Fruit fly (Drosophila melanogaster): ENCODE measurements around the gene NSD.

Gene NSD

DNA sequence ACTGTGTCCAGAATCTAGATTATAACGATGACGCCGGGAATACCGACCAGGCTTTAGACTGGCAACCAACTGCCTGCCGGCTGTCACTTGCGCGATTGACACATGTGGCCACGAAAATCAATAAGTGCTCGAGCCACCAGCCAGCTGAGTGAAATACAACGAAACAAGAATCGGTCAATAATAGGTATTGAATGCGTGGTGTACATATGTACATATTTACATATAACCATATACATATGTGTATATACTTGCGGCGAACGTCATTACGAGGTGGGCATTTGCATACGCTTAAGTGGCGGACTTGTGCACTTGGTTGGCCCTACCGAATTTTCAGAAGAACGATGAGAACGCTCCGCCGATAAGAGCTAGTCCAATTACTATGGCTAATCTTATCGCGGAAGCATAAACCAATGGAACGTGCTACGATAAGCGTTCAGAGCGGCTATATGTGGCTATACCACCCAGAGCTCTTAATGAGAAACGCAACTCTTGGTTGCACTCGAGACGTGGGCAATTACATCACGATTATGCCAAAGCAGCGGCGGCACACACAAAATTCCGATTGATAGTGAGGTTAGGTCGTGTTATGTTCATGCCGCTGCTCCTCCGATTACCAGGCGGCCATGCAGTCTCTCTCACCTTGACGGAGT lies 9.0 kb upstream of the NSD start (continued):
- peak; percentile 67 for TF ChIP-seq sd (tag; optimal IDR thresholded peaks at IDR 0.05)
- TF ChIP-seq CG18764 (GFP tag; optimal IDR thresholded peaks at IDR 0.05): no peak
- peak; percentile 47 for TF ChIP-seq sens (GFP tag)
- TF ChIP-seq CoRest (tag; optimal IDR thresholded peaks at IDR 0.05): peak; percentile 1
- peak; percentile 46 for TF ChIP-seq CG1529 (GFP tag; optimal IDR thresholded peaks at IDR 0.05)
- peak in 1 of 2 experiments; percentile 48 for TF ChIP-seq tll (GFP tag; optimal IDR thresholded peaks at IDR 0.05)
- peak; percentile 88 for TF ChIP-seq exex (tag; optimal IDR thresholded peaks at IDR 0.05)
- no peak for TF ChIP-seq CG7271 (tag; optimal IDR thresholded peaks at IDR 0.05)
- TF ChIP-seq CG10209 (GFP tag; optimal IDR thresholded peaks at IDR 0.05): peak; percentile 5
- TF ChIP-seq Med (GFP tag): peak; percentile 36
- TF ChIP-seq CG2712 (tag; optimal IDR thresholded peaks at IDR 0.05): no peak
- peak; percentile 49 for TF ChIP-seq CG10431 (GFP tag; optimal IDR thresholded peaks at IDR 0.05)
- TF ChIP-seq CG9797 (GFP tag; optimal IDR thresholded peaks at IDR 0.05): no peak
- TF ChIP-seq bcd (GFP tag; optimal IDR thresholded peaks at IDR 0.05): no peak
- TF ChIP-seq HLH54F (GFP tag; optimal IDR thresholded peaks at IDR 0.05): no peak
- TF ChIP-seq wek (GFP tag; optimal IDR thresholded peaks at IDR 0.05): peak; percentile 57
- no peak for TF ChIP-seq Dbx (GFP tag; IDR thresholded peaks at IDR 0.05)
- peak; percentile 7 for TF ChIP-seq CG1233 (GFP tag; optimal IDR thresholded peaks at IDR 0.05)
- TF ChIP-seq nerfin-1 (tag; optimal IDR thresholded peaks at IDR 0.05): peak; percentile 35
- peak; percentile 91 for TF ChIP-seq bigmax (GFP tag; optimal IDR thresholded peaks at IDR 0.05)
- TF ChIP-seq CG4360 (GFP tag; IDR thresholded peaks at IDR 0.05): peak; percentile 31; the same call in 1 of the 2 replicates
- peak; percentile 11 for TF ChIP-seq gcm (GFP tag; optimal IDR thresholded peaks at IDR 0.05)
- no peak for TF ChIP-seq knrl (GFP tag; IDR thresholded peaks at IDR 0.05; ENCODE audit: partially characterized antibody)
- peak; percentile 55 for TF ChIP-seq CG15479 (GFP tag; optimal IDR thresholded peaks at IDR 0.05)
- peak in 1 of 2 experiments; percentile 98 for TF ChIP-seq Pdp1 (GFP tag; optimal IDR thresholded peaks at IDR 0.05)
- TF ChIP-seq Fer1 (GFP tag; optimal IDR thresholded peaks at IDR 0.05): peak; percentile 31
- no peak for TF ChIP-seq lov (optimal IDR thresholded peaks at IDR 0.05)
- TF ChIP-seq lov (GFP tag; IDR thresholded peaks at IDR 0.05): 0 out of 3 replicates have a peak, but pooled peaks have one; percentile 17
- TF ChIP-seq YL-1 (GFP tag; optimal IDR thresholded peaks at IDR 0.05): peak; percentile 24
- peak; percentile 91 for TF ChIP-seq sug (tag; optimal IDR thresholded peaks at IDR 0.05)
- TF ChIP-seq cas (GFP tag; IDR thresholded peaks at IDR 0.05): no peak
- peak; percentile 8 for TF ChIP-seq dmrt11E (tag; optimal IDR thresholded peaks at IDR 0.05)
- TF ChIP-seq Awh (GFP tag; IDR thresholded peaks at IDR 0.05): 0 out of 2 replicates have a peak, but pooled peaks have one; percentile 42
- TF ChIP-seq CG15601 (tag; optimal IDR thresholded peaks at IDR 0.05): peak; percentile 77
- peak; percentile 24 for TF ChIP-seq CG2875 (GFP tag; optimal IDR thresholded peaks at IDR 0.05)
- TF ChIP-seq Asciz (GFP tag; optimal IDR thresholded peaks at IDR 0.05): peak; percentile 29
- no peak for TF ChIP-seq dm (GFP tag; optimal IDR thresholded peaks at IDR 0.05)
- TF ChIP-seq lola (GFP tag; optimal IDR thresholded peaks at IDR 0.05): peak in 1 of 3 experiments; percentile 10
- TF ChIP-seq CG4328 (GFP tag; optimal IDR thresholded peaks at IDR 0.05): peak; percentile 45
- TF ChIP-seq Doc2 (GFP tag; IDR thresholded peaks at IDR 0.05): no peak
- peak; percentile 33 for TF ChIP-seq fd64A (GFP tag; optimal IDR thresholded peaks at IDR 0.05)
- TF ChIP-seq ci (GFP tag; IDR thresholded peaks at IDR 0.05): 0 out of 3 replicates have a peak, but pooled peaks have one; percentile 49
- TF ChIP-seq HLHmδ (GFP tag; optimal IDR thresholded peaks at IDR 0.05): peak; percentile 55
- peak; percentile 10; the same call in 1 of the 3 replicates for TF ChIP-seq CG11093 (GFP tag; IDR thresholded peaks at IDR 0.05)
- TF ChIP-seq odd (GFP tag; optimal IDR thresholded peaks at IDR 0.05): peak; percentile 34
- TF ChIP-seq CG18599 (GFP tag; optimal IDR thresholded peaks at IDR 0.05): peak; percentile 44
- no peak for TF ChIP-seq CG15514 (GFP tag; optimal IDR thresholded peaks at IDR 0.05)
- peak; percentile 44 for TF ChIP-seq CG13296 (GFP tag; optimal IDR thresholded peaks at IDR 0.05)
